Fruit fly (Drosophila melanogaster) Kc167 (cell line): ENCODE measurements around the gene twit.

Experiments
- Myc ChIP-seq: fragments of >200 bp; optimal IDR thresholded peaks from 2 replicates; lab custom pipeline; 2017; ENCODE audit warnings: missing external identifiers
- Sin3A ChIP-seq: fragments of >200 bp; optimal IDR thresholded peaks from 2 replicates; lab custom pipeline; 2018; ENCODE audit warnings: missing external identifiers
- h ChIP-seq: fragments of >200 bp; optimal IDR thresholded peaks from 3 replicates; lab custom pipeline; 2018; ENCODE audit warnings: missing external identifiers
- psq ChIP-seq: fragments of >200 bp; optimal IDR thresholded peaks from 2 replicates; lab custom pipeline; 2017; ENCODE audit warnings: missing external identifiers
- ttk ChIP-seq: sonication (Bioruptor generic); optimal IDR thresholded peaks from 2 replicates; lab custom pipeline; 2017; ENCODE audit warnings: missing external identifiers

dm6 chr2L:20824136-20824789 is 28.1 kb upstream of the twit start:
- no peak for TF ChIP-seq ttk (lab: Kevin White, UChicago)
- TF ChIP-seq Sin3A, result no peak
- TF ChIP-seq Myc (lab: Kevin White, UChicago), result no peak
- TF ChIP-seq psq (lab: Kevin White, UChicago), result no peak
- no peak for TF ChIP-seq h (lab: Kevin White, UChicago)
